Fruit fly (Drosophila melanogaster) whole organism, embryonic: ENCODE measurements around the gene Acp32CD.

Source experiments
- CG7786 ChIP-seq: fragments of 200-800 bp; sonication (Bioruptor generic); optimal IDR thresholded peaks from 2 replicates; lab custom pipeline; 2016; ENCODE audit warnings: missing biosample characterization, missing genetic modification characterization
- CG9932 ChIP-seq: fragments of 200-800 bp; sonication (Bioruptor generic); IDR thresholded peaks from 2 replicates; pipeline ENCODE4 v1.3.6; 2022; ENCODE audit warnings: missing biosample characterization, missing genetic modification characterization
- emc ChIP-seq: fragments of 200-800 bp; sonication (Bioruptor generic); optimal IDR thresholded peaks from 2 replicates; lab custom pipeline; 2016; ENCODE audit warnings: missing biosample characterization, missing genetic modification characterization

- TF ChIP-seq CG7786 (GFP tag; lab: Kevin White, UChicago) (no peak), CG9932 (GFP tag; lab: Robert Waterston, UW) (no peak), emc (GFP tag; lab: Kevin White, UChicago) (no peak)
These were observed 6.2 kb downstream of the Acp32CD start for dm6 chr2L:11021606-11022005.
